Worm (Caenorhabditis elegans) whole organism, mixed stage, embryonic: ENCODE results near the gene cka-1.
A peak's percentile ranks its signal among the peaks of the same experiment; 100 is the strongest.
"Not testable (repeated sequence)": the region's sequence is repeated elsewhere in the genome, so short reads cannot be mapped to it uniquely, and the experiment has no call there.

ENCODE experiments used
- blmp-1 ChIP-seq: fragments of 150-350 bp; optimal IDR thresholded peaks from 2 replicates; lab custom pipeline; 2014; ENCODE audit warnings: missing biosample characterization, missing genetic modification characterization
- ceh-39 ChIP-seq: fragments of 150-350 bp; optimal IDR thresholded peaks from 2 replicates; lab custom pipeline; 2014; ENCODE audit warnings: missing biosample characterization, missing genetic modification characterization
- ceh-43 ChIP-seq: fragments of 200-800 bp; sonication (Bioruptor generic); optimal IDR thresholded peaks from 2 replicates; lab custom pipeline; 2018; ENCODE audit warnings: mild to moderate bottlenecking, missing genetic modification characterization, moderate library complexity, missing compliant biosample characterization
- ceh-83 ChIP-seq: fragments of 200-800 bp; sonication (Bioruptor generic); optimal IDR thresholded peaks from 2 replicates; lab custom pipeline; 2018; ENCODE audit warnings: mild to moderate bottlenecking, missing genetic modification characterization, missing compliant biosample characterization
- ces-1 ChIP-seq: fragments of 150-350 bp; optimal IDR thresholded peaks from 2 replicates; lab custom pipeline; 2014; ENCODE audit warnings: missing biosample characterization, missing genetic modification reagents, missing genetic modification characterization
- cnd-1 ChIP-seq: fragments of 200-800 bp; sonication (Bioruptor generic); optimal IDR thresholded peaks from 2 replicates; lab custom pipeline; 2018; ENCODE audit warnings: mild to moderate bottlenecking, missing genetic modification characterization, missing compliant biosample characterization
- drap-1 ChIP-seq: fragments of 200-800 bp; sonication (Bioruptor generic); optimal IDR thresholded peaks from 3 replicates; lab custom pipeline; 2018; ENCODE audit warnings: mild to moderate bottlenecking, missing genetic modification characterization, missing compliant biosample characterization
- elt-1 ChIP-seq: sonication (generic microtip); optimal IDR thresholded peaks from 2 replicates; lab custom pipeline; 2017; ENCODE audit warnings: missing genetic modification characterization, mild to moderate bottlenecking, missing compliant biosample characterization, antibody characterized with exemption, moderate library complexity, borderline replicate concordance; ENCODE audit not compliant: insufficient read depth
- elt-3 ChIP-seq: fragments of 150-350 bp; optimal IDR thresholded peaks from 2 replicates; lab custom pipeline; 2014; ENCODE audit warnings: missing biosample characterization, missing genetic modification characterization
- flh-1 ChIP-seq: fragments of 200-800 bp; sonication (Bioruptor generic); optimal IDR thresholded peaks from 2 replicates; lab custom pipeline; 2018; ENCODE audit warnings: mild to moderate bottlenecking, missing genetic modification characterization, moderate library complexity, missing compliant biosample characterization
- hlh-1 ChIP-seq: fragments of 150-350 bp; optimal IDR thresholded peaks from 2 replicates; lab custom pipeline; 2014; ENCODE audit warnings: missing biosample characterization, missing genetic modification reagents, missing genetic modification characterization
- lin-13 ChIP-seq: fragments of 150-350 bp; optimal IDR thresholded peaks from 2 replicates; lab custom pipeline; 2014; ENCODE audit warnings: missing biosample characterization, missing genetic modification characterization
- lin-32 ChIP-seq: fragments of 200-800 bp; sonication (Bioruptor generic); optimal IDR thresholded peaks from 2 replicates; lab custom pipeline; 2018; ENCODE audit warnings: mild to moderate bottlenecking, missing genetic modification characterization, missing compliant biosample characterization
- lsy-2 ChIP-seq: fragments of 150-350 bp; optimal IDR thresholded peaks from 2 replicates; lab custom pipeline; 2014; ENCODE audit warnings: missing biosample characterization, missing genetic modification characterization
- mab-5 ChIP-seq: fragments of 150-350 bp; optimal IDR thresholded peaks from 2 replicates; lab custom pipeline; 2014; ENCODE audit warnings: missing biosample characterization, missing genetic modification characterization
- mep-1 ChIP-seq: fragments of 150-350 bp; optimal IDR thresholded peaks from 2 replicates; lab custom pipeline; 2017; ENCODE audit warnings: missing biosample characterization, missing genetic modification reagents, missing genetic modification characterization, inconsistent platforms
- mls-2 ChIP-seq: sonication (generic microtip); optimal IDR thresholded peaks from 2 replicates; lab custom pipeline; 2016; ENCODE audit warnings: mild to moderate bottlenecking, missing genetic modification characterization, moderate library complexity, missing compliant biosample characterization
- nhr-12 ChIP-seq: fragments of 150-350 bp; optimal IDR thresholded peaks from 2 replicates; lab custom pipeline; 2014; ENCODE audit warnings: missing biosample characterization, missing genetic modification characterization
- nhr-2 ChIP-seq: fragments of 150-350 bp; optimal IDR thresholded peaks from 2 replicates; lab custom pipeline; 2014; ENCODE audit warnings: missing biosample characterization, missing genetic modification characterization
- nhr-237 ChIP-seq: fragments of 150-350 bp; optimal IDR thresholded peaks from 2 replicates; lab custom pipeline; 2014; ENCODE audit warnings: missing biosample characterization, missing genetic modification characterization
- nhr-28 ChIP-seq: fragments of 150-350 bp; optimal IDR thresholded peaks from 2 replicates; lab custom pipeline; 2014; ENCODE audit warnings: missing biosample characterization, missing genetic modification characterization
- pha-4 ChIP-seq: fragments of 150-350 bp; optimal IDR thresholded peaks from 2 replicates; lab custom pipeline; 2018; ENCODE audit warnings: missing biosample characterization, missing genetic modification reagents, missing genetic modification characterization
- tbx-8 ChIP-seq: fragments of 200-800 bp; sonication (Bioruptor generic); optimal IDR thresholded peaks from 2 replicates; lab custom pipeline; 2018; ENCODE audit warnings: mild to moderate bottlenecking, missing genetic modification characterization, moderate library complexity, missing compliant biosample characterization
- unc-120 ChIP-seq: sonication (generic microtip); optimal IDR thresholded peaks from 2 replicates; lab custom pipeline; 2017; ENCODE audit warnings: missing genetic modification characterization, missing compliant biosample characterization; ENCODE audit not compliant: poor library complexity, severe bottlenecking
- unc-62 ChIP-seq: fragments of 150-350 bp; optimal IDR thresholded peaks from 2 replicates; lab custom pipeline; 2014; ENCODE audit warnings: missing biosample characterization, missing genetic modification reagents, missing genetic modification characterization
- zip-8 ChIP-seq: fragments of 150-350 bp; optimal IDR thresholded peaks from 2 replicates; lab custom pipeline; 2014; ENCODE audit warnings: missing biosample characterization, missing genetic modification characterization
- ztf-11 ChIP-seq: fragments of 150-350 bp; optimal IDR thresholded peaks from 2 replicates; lab custom pipeline; 2014; ENCODE audit warnings: missing biosample characterization, missing genetic modification characterization

The cka-1 gene

DNA sequence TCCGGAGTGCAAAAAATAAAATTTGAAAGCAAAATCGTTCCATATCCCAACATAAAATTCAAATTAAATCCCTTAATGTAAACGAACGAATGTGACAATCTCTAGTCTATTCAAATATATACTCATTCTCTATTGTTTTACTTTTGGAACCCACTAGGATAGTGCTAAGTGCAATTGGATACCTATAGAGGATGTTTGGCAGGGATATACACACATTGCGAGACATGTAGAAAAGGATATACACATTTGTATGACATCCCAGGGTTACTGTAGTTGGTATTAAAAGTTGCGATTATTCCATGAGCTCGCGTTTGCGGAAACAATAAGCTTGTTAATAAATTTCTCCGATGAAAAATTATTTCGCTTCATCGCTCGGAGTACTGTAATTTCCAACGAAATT, 36.0 kb upstream of the cka-1 start:
- TF ChIP-seq ztf-11 (tag; lab: Kevin White, UChicago) (no peak), ceh-43 (GFP tag; lab: Kevin White, UChicago) (peak; percentile 2), lsy-2 (tag; lab: Kevin White, UChicago) (peak; percentile 78), cnd-1 (tag; lab: Kevin White, UChicago) (peak; percentile 50), nhr-2 (tag; lab: Kevin White, UChicago) (peak; percentile 42), nhr-28 (no peak), ceh-39 (tag; lab: Kevin White, UChicago) (peak; percentile 13)

DNA sequence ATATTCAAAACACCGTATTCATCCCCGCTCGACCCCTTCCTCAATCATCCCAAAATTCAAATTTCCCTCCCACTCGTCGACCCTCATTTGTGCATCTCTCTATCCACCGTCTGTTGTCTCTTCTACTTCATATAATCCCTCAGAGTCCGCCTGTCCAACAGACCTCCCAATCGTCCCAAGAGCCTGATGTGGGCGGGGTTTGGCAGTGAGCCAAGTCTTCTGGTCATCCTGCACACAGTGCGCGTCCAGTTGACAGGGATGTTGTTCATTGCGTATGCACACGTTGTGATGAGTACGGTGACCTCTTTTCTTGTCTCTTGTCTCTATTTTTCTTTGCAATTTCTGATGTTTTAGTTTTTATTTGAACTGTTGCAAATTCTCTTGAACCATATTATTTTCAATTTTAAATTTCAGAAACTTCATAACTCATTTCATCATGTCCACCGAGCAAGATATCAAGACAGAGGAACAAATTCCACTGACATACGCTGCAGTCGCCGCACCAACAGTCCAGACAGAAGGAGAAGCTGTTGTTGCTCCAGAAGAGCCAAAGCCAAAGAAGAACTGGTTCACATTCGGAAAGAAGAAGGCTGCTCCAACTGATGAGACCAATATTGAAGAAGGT, 34.8 kb upstream of the cka-1 start, which contains the start of gene cav-1:
TSS of gene cav-1 (plus strand) at position 415 of the 625 bp plus-strand sequence.
- TF ChIP-seq unc-62 (GFP tag; lab: Kevin White, UChicago): peak; percentile 52
- no peak for TF ChIP-seq zip-8 (tag; lab: Kevin White, UChicago)
- TF ChIP-seq hlh-1 (tag; lab: Kevin White, UChicago): peak; percentile 72
- no peak for TF ChIP-seq mab-5 (tag; lab: Kevin White, UChicago)
- no peak for TF ChIP-seq ceh-43 (GFP tag; lab: Kevin White, UChicago)
- TF ChIP-seq pha-4 (tag; lab: Kevin White, UChicago): no peak
- no peak for TF ChIP-seq flh-1
- peak; percentile 10 for TF ChIP-seq lin-13 (tag; lab: Kevin White, UChicago)
- no peak for TF ChIP-seq nhr-28
- peak; percentile 57 for TF ChIP-seq lin-32 (GFP tag; lab: Kevin White, UChicago)
- peak; percentile 22 for TF ChIP-seq ceh-83 (GFP tag; lab: Kevin White, UChicago)
- peak; percentile 65 for TF ChIP-seq ztf-11 (tag; lab: Kevin White, UChicago)
- TF ChIP-seq elt-1 (tag; lab: Kevin White, UChicago): no peak
- peak; percentile 64 for TF ChIP-seq ceh-39 (tag; lab: Kevin White, UChicago)
- TF ChIP-seq lsy-2 (tag; lab: Kevin White, UChicago): peak; percentile 14
- TF ChIP-seq nhr-12 (tag; lab: Kevin White, UChicago): no peak
- peak; percentile 63 for TF ChIP-seq mls-2 (tag; lab: Kevin White, UChicago)
- TF ChIP-seq nhr-2 (tag; lab: Kevin White, UChicago): peak; percentile 40
- TF ChIP-seq drap-1: peak; percentile 30
- no peak for TF ChIP-seq ces-1 (GFP tag; lab: Kevin White, UChicago)
- no peak for TF ChIP-seq tbx-8 (GFP tag; lab: Kevin White, UChicago)
- TF ChIP-seq cnd-1 (tag; lab: Kevin White, UChicago): peak; percentile 82
- TF ChIP-seq blmp-1 (tag; lab: Kevin White, UChicago): no peak

DNA sequence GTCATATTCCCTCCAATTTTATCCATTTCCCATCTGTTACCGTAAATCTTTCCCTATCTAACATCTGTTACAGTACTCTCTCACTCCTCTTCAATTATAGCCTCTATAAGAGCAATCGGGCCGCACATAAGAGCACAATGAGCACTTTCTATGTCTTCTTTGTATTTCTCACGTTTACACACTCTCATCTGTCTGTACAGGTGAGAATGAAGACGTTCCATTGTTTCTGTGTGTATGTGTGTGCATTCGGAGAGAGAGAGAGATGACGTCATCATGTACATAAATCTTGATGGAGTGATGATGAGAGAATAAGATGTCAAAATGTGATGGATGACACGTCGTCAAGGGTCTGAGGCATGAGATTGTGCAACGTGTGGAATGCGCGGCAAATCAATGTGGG, 33.4 kb upstream of the cka-1 start:
- peak; percentile 64 for TF ChIP-seq lin-32 (GFP tag; lab: Kevin White, UChicago)
- peak; percentile 68 for TF ChIP-seq elt-1 (tag; lab: Kevin White, UChicago)
- no peak for TF ChIP-seq ceh-83 (GFP tag; lab: Kevin White, UChicago)
- TF ChIP-seq lin-13 (tag; lab: Kevin White, UChicago): no peak
- peak; percentile 53 for TF ChIP-seq lsy-2 (tag; lab: Kevin White, UChicago)
- peak; percentile 5 for TF ChIP-seq nhr-12 (tag; lab: Kevin White, UChicago)
- peak; percentile 80 for TF ChIP-seq cnd-1 (tag; lab: Kevin White, UChicago)
- TF ChIP-seq ztf-11 (tag; lab: Kevin White, UChicago): peak; percentile 25
- peak; percentile 93 for TF ChIP-seq zip-8 (tag; lab: Kevin White, UChicago)
- TF ChIP-seq mab-5 (tag; lab: Kevin White, UChicago): no peak
- TF ChIP-seq nhr-2 (tag; lab: Kevin White, UChicago): peak; percentile 95
- TF ChIP-seq mep-1: peak; percentile 2
- peak; percentile 100 for TF ChIP-seq unc-62 (GFP tag; lab: Kevin White, UChicago)
- TF ChIP-seq ceh-39 (tag; lab: Kevin White, UChicago): peak; percentile 65

DNA sequence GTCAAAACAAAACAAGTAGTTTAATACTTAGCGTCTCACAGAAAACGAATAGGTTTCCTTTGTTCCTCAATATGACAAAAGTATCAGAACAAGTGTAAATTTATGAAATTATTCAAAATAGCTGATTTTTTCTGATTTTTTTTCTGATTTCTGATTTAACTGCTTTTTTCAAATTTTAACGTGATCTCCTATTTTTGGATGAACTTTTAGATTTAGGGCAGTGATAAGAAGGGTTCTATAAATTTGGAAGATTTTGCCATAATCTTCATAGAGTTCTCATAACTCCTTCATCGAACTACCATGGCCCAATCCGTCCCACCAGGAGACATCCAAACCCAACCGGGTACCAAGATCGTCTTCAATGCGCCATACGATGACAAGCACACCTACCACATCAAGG, 32.3 kb upstream of the cka-1 start, which contains the start of gene msp-78:
TSS of gene msp-78 (plus strand) at position 301 of the 400 bp plus-strand sequence.
- not testable (repeated sequence) for TF ChIP-seq blmp-1 (tag; lab: Kevin White, UChicago); unc-120; nhr-237

- TF ChIP-seq mep-1; elt-3 (tag; lab: Kevin White, UChicago); drap-1: not testable (repeated sequence)
Measured at ce11 chrIV:9767054-9767453, 29.6 kb upstream of the cka-1 start, which contains the start of gene msp-79. TSS of gene msp-79 (minus strand) at chrIV:9767154.
